Worm (Caenorhabditis elegans) whole organism, midembryonic: Measurements from ENCODE around the gene C18A11.1.

Experiments used
- T22C8.4 ChIP-seq: fragments of 200-800 bp; sonication (Bioruptor generic); IDR thresholded peaks from 2 replicates; pipeline ENCODE4 v1.3.6; 2022; ENCODE audit warnings: missing genetic modification characterization, missing compliant biosample characterization
- cog-1 ChIP-seq: sonication (generic microtip); optimal IDR thresholded peaks from 2 replicates; lab custom pipeline; 2016; ENCODE audit warnings: missing genetic modification characterization, missing compliant biosample characterization
- flt-1 ChIP-seq: fragments of 200-800 bp; sonication (Bioruptor generic); IDR thresholded peaks from 2 replicates; pipeline ENCODE4 v1.3.6; 2022; ENCODE audit warnings: missing genetic modification characterization, missing compliant biosample characterization
- klf-2 ChIP-seq: fragments of 200-800 bp; sonication (Bioruptor generic); conservative IDR thresholded peaks from 2 replicates; pipeline ENCODE4 v1.3.6; 2022; ENCODE audit warnings: missing genetic modification reagents, missing genetic modification characterization, missing compliant biosample characterization
- med-1 ChIP-seq: sonication (generic microtip); optimal IDR thresholded peaks from 2 replicates; lab custom pipeline; 2017; ENCODE audit warnings: missing genetic modification characterization, mild to moderate bottlenecking, missing compliant biosample characterization, antibody characterized with exemption, missing genetic modification reagents; ENCODE audit not compliant: insufficient read depth
- ref-1 ChIP-seq: fragments of 200-800 bp; sonication (Bioruptor generic); conservative IDR thresholded peaks from 2 replicates; pipeline ENCODE4 v1.3.6; 2022; ENCODE audit warnings: missing genetic modification reagents, missing genetic modification characterization, missing compliant biosample characterization

DNA sequence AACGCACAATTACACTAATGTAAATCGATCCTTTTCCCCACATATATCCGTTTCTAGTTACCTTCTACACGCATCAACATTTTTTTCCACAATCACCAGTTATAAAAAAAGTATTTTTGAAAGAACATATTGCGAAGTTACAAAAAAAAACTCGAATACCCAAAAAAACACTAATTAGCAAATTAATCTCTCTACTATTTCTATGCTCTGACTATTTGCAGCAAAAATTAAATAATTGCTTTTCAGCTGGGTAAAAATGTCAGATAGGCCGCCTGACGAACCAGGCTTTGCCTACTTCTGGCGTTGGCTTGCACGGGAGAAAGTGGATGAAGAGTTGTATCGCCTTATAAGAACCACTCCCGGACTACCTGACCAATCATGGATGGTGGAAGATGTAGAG lies 41.1 kb downstream of the C18A11.1 start, which contains the start of gene K07E3.1:
- TF ChIP-seq T22C8.4 (no peak), med-1 (GFP tag; lab: Kevin White, UChicago) (no peak), ref-1 (GFP tag; lab: Robert Waterston, UW) (no peak), cog-1 (tag; lab: Kevin White, UChicago) (no peak), flt-1 (GFP tag; lab: Robert Waterston, UW) (no peak), klf-2 (GFP tag; lab: Robert Waterston, UW) (no peak)
